Fruit fly (Drosophila melanogaster): ENCODE results near the gene Pxt.

Pxt gene

dm6 chr3R:17670857-17671336 lies 48.4 kb upstream of the Pxt start, which contains the start of the genes CG7523 and Mps1 (continued):
- no peak for TF ChIP-seq CG12071 (GFP tag; optimal IDR thresholded peaks at IDR 0.05)
- TF ChIP-seq inv (GFP tag; IDR thresholded peaks at IDR 0.05; ENCODE audit: partially characterized antibody) = no peak
- TF ChIP-seq ewg (GFP tag; optimal IDR thresholded peaks at IDR 0.05) = no peak
- TF ChIP-seq gce (GFP tag; IDR thresholded peaks at IDR 0.05) = no peak
- no peak for TF ChIP-seq CG17802 (tag; optimal IDR thresholded peaks at IDR 0.05)
- no peak for TF ChIP-seq CG13624 (GFP tag; optimal IDR thresholded peaks at IDR 0.05)
- TF ChIP-seq Dll (GFP tag; IDR thresholded peaks at IDR 0.05; ENCODE audit: partially characterized antibody) = 0 out of 4 replicates have a peak, but pooled peaks have one; percentile 22
- TF ChIP-seq BtbVII (GFP tag; optimal IDR thresholded peaks at IDR 0.05) = no peak
- TF ChIP-seq chif (GFP tag; optimal IDR thresholded peaks at IDR 0.05) = no peak
- TF ChIP-seq sr (GFP tag; IDR thresholded peaks at IDR 0.05) = no peak
- no peak for TF ChIP-seq CG9215 (GFP tag; IDR thresholded peaks at IDR 0.05)
- no peak for TF ChIP-seq Sox100B (GFP tag; optimal IDR thresholded peaks at IDR 0.05)
- TF ChIP-seq ara (GFP tag; IDR thresholded peaks at IDR 0.05) = no peak
- no peak for TF ChIP-seq Rfx (GFP tag; IDR thresholded peaks at IDR 0.05)
- TF ChIP-seq CG8359 (GFP tag; optimal IDR thresholded peaks at IDR 0.05; ENCODE audit: borderline replicate concordance) = no peak
- no peak for TF ChIP-seq CG7372 (GFP tag; IDR thresholded peaks at IDR 0.05)
- TF ChIP-seq sug (tag; optimal IDR thresholded peaks at IDR 0.05) = peak; percentile 37
- no peak for TF ChIP-seq CG3163 (GFP tag; optimal IDR thresholded peaks at IDR 0.05)
- peak; percentile 51 for TF ChIP-seq phol (tag; optimal IDR thresholded peaks at IDR 0.05)
- no peak for TF ChIP-seq CG12299 (tag; optimal IDR thresholded peaks at IDR 0.05)
- no peak for TF ChIP-seq CG6854 (GFP tag; optimal IDR thresholded peaks at IDR 0.05)
- peak; percentile 51 for TF ChIP-seq CG4617 (GFP tag; optimal IDR thresholded peaks at IDR 0.05; ENCODE audit: borderline replicate concordance)
- no peak for TF ChIP-seq CG3726 (GFP tag; IDR thresholded peaks at IDR 0.05)
- TF ChIP-seq Mrtf (GFP tag; IDR thresholded peaks at IDR 0.05) = no peak
- TF ChIP-seq vfl (GFP tag; optimal IDR thresholded peaks at IDR 0.05) = no peak
- TF ChIP-seq CG17612 (GFP tag; IDR thresholded peaks at IDR 0.05) = no peak
- TF ChIP-seq bsh (GFP tag; optimal IDR thresholded peaks at IDR 0.05) = no peak
- TF ChIP-seq Doc2 (GFP tag; IDR thresholded peaks at IDR 0.05) = no peak
- no peak for TF ChIP-seq pita (GFP tag; optimal IDR thresholded peaks at IDR 0.05)
- no peak for TF ChIP-seq dm (GFP tag; optimal IDR thresholded peaks at IDR 0.05)
- no peak for TF ChIP-seq CG4282 (GFP tag; optimal IDR thresholded peaks at IDR 0.05)
- no peak for TF ChIP-seq CG4360 (GFP tag; IDR thresholded peaks at IDR 0.05)
- peak; percentile 1 for TF ChIP-seq CG7839 (tag; optimal IDR thresholded peaks at IDR 0.05)
- no peak for TF ChIP-seq btn (GFP tag; optimal IDR thresholded peaks at IDR 0.05)
- peak; percentile 33 for TF ChIP-seq Nf-YB (GFP tag; optimal IDR thresholded peaks at IDR 0.05)
- TF ChIP-seq NfI (GFP tag; optimal IDR thresholded peaks at IDR 0.05) = no peak
- TF ChIP-seq HHEX (GFP tag; optimal IDR thresholded peaks at IDR 0.05) = no peak
- TF ChIP-seq CkIIα-i1 (GFP tag; IDR thresholded peaks at IDR 0.05) = no peak
- TF ChIP-seq cato (GFP tag; optimal IDR thresholded peaks at IDR 0.05; ENCODE audit: borderline replicate concordance) = no peak
- TF ChIP-seq CG11504 (tag; optimal IDR thresholded peaks at IDR 0.05) = no peak
- TF ChIP-seq CG17186 (GFP tag; optimal IDR thresholded peaks at IDR 0.05) = no peak
- TF ChIP-seq CG6654 (GFP tag; optimal IDR thresholded peaks at IDR 0.05) = no peak
- TF ChIP-seq pho (GFP tag; optimal IDR thresholded peaks at IDR 0.05) = peak; percentile 19
- TF ChIP-seq esg (GFP tag; conservative IDR thresholded peaks at IDR 0.05) = no peak
- no peak for TF ChIP-seq CG5245 (GFP tag; optimal IDR thresholded peaks at IDR 0.05)
- TF ChIP-seq CG30020 (tag; optimal IDR thresholded peaks at IDR 0.05) = peak; percentile 45
- TF ChIP-seq CoRest (tag; optimal IDR thresholded peaks at IDR 0.05) = peak; percentile 16
- no peak for TF ChIP-seq kah (GFP tag; optimal IDR thresholded peaks at IDR 0.05)
- TF ChIP-seq CG18476 (GFP tag; optimal IDR thresholded peaks at IDR 0.05) = no peak
- peak; percentile 36 for TF ChIP-seq CG33213 (GFP tag; optimal IDR thresholded peaks at IDR 0.05)
- TF ChIP-seq CG34422 (GFP tag; IDR thresholded peaks at IDR 0.05) = no peak

Measured in whole organism, embryonic.